Worm (Caenorhabditis elegans) whole organism, L1 larva: ENCODE data around the gene sru-18.

Source experiments
- C16A3.4 ChIP-seq: fragments of 150-350 bp; optimal IDR thresholded peaks from 2 replicates; lab custom pipeline; 2014; ENCODE audit warnings: missing biosample characterization, missing genetic modification characterization
- C34B4.2 ChIP-seq: sonication (generic microtip); optimal IDR thresholded peaks from 2 replicates; lab custom pipeline; 2017; ENCODE audit warnings: mild to moderate bottlenecking, missing genetic modification characterization, missing compliant biosample characterization
- F16B12.6 ChIP-seq: fragments of 150-350 bp; optimal IDR thresholded peaks from 2 replicates; lab custom pipeline; 2014; ENCODE audit warnings: missing biosample characterization, missing genetic modification characterization
- Y116A8C.19 ChIP-seq: sonication (generic microtip); optimal IDR thresholded peaks from 2 replicates; lab custom pipeline; 2016; ENCODE audit warnings: missing compliant biosample characterization, missing genetic modification characterization, borderline replicate concordance
- aha-1 ChIP-seq: fragments of 150-350 bp; optimal IDR thresholded peaks from 2 replicates; lab custom pipeline; 2014; ENCODE audit warnings: missing biosample characterization, missing genetic modification characterization
- blmp-1 ChIP-seq: fragments of 150-350 bp; optimal IDR thresholded peaks from 2 replicates; lab custom pipeline; 2014; ENCODE audit warnings: missing biosample characterization, missing genetic modification characterization
- ceh-63 ChIP-seq: fragments of 200-800 bp; sonication (Bioruptor generic); optimal IDR thresholded peaks from 2 replicates; lab custom pipeline; 2018; ENCODE audit warnings: mild to moderate bottlenecking, missing genetic modification characterization, missing compliant biosample characterization
- dpl-1 ChIP-seq, 3 experiments: fragments of 150-350 bp in 2 of 3; sonication (generic microtip) in 1 of 3; optimal IDR thresholded peaks; 2 replicates each; lab custom pipeline; 2014 to 2017; ENCODE audit warnings: missing biosample characterization in 3 of 3, missing genetic modification characterization in 3 of 3, missing genetic modification reagents in 3 of 3
- dsc-1 ChIP-seq: sonication (generic microtip); optimal IDR thresholded peaks from 2 replicates; lab custom pipeline; 2016; ENCODE audit warnings: mild to moderate bottlenecking, missing genetic modification characterization, missing compliant biosample characterization
- efl-1 ChIP-seq, 4 experiments: fragments of 150-350 bp; optimal IDR thresholded peaks in 3 of 4; peaks in 1 of 4; 1 replicate in 1 of 4; 2 replicates in 3 of 4; lab custom pipeline; 2014; ENCODE audit warnings: missing biosample characterization in 2 of 4, missing genetic modification characterization in 2 of 4, missing genetic modification reagents in 2 of 4
- egl-27 ChIP-seq, 2 experiments: fragments of 150-350 bp in 1 of 2; sonication (generic microtip); optimal IDR thresholded peaks; 3 replicates each; lab custom pipeline; 2017 to 2018; ENCODE audit warnings: missing biosample characterization in 2 of 2, missing genetic modification characterization in 2 of 2, missing genetic modification reagents in 2 of 2
- ets-5 ChIP-seq: fragments of 200-800 bp; sonication (Bioruptor generic); IDR thresholded peaks from 2 replicates; pipeline ENCODE4 v1.3.6; 2022; ENCODE audit warnings: missing genetic modification characterization, missing compliant biosample characterization
- fkh-10 ChIP-seq: sonication (generic microtip); optimal IDR thresholded peaks from 2 replicates; lab custom pipeline; 2017; ENCODE audit warnings: missing biosample characterization, missing genetic modification reagents, missing genetic modification characterization
- fkh-4 ChIP-seq: sonication (generic microtip); optimal IDR thresholded peaks from 2 replicates; lab custom pipeline; 2016; ENCODE audit warnings: missing compliant biosample characterization, missing genetic modification characterization, borderline replicate concordance
- fkh-8 ChIP-seq: sonication (generic microtip); optimal IDR thresholded peaks from 2 replicates; lab custom pipeline; 2016; ENCODE audit warnings: mild to moderate bottlenecking, missing genetic modification characterization, missing compliant biosample characterization
- fos-1 ChIP-seq: fragments of 150-350 bp; optimal IDR thresholded peaks from 2 replicates; lab custom pipeline; 2014; ENCODE audit warnings: missing biosample characterization, missing genetic modification characterization
- hlh-17 ChIP-seq: fragments of 200-800 bp; sonication (Bioruptor generic); optimal IDR thresholded peaks from 2 replicates; lab custom pipeline; 2018; ENCODE audit warnings: missing genetic modification characterization, mild to moderate bottlenecking, missing compliant biosample characterization, moderate library complexity, borderline replicate concordance
- hpl-2 ChIP-seq: fragments of 150-350 bp; optimal IDR thresholded peaks from 2 replicates; lab custom pipeline; 2014; ENCODE audit warnings: missing biosample characterization, missing genetic modification reagents, missing genetic modification characterization
- lin-35 ChIP-seq, 2 experiments: fragments of 150-350 bp; optimal IDR thresholded peaks; 2 replicates each; lab custom pipeline; 2014; ENCODE audit warnings: missing biosample characterization in 2 of 2, missing genetic modification characterization in 2 of 2, missing genetic modification reagents in 2 of 2
- lsy-2 ChIP-seq, 2 experiments: fragments of 150-350 bp; optimal IDR thresholded peaks; 2 replicates each; lab custom pipeline; 2014; ENCODE audit warnings: missing biosample characterization in 2 of 2, missing genetic modification characterization in 2 of 2
- mab-9 ChIP-seq: fragments of 200-800 bp; sonication (Bioruptor generic); IDR thresholded peaks from 2 replicates; pipeline ENCODE4 v1.3.6; 2022; ENCODE audit warnings: missing genetic modification reagents, missing genetic modification characterization, missing compliant biosample characterization
- nhr-19 ChIP-seq: fragments of 200-800 bp; sonication (Bioruptor generic); conservative IDR thresholded peaks from 2 replicates; pipeline ENCODE4 v1.3.6; 2022; ENCODE audit warnings: missing genetic modification characterization, missing compliant biosample characterization
- nhr-20 ChIP-seq: sonication (generic microtip); optimal IDR thresholded peaks from 2 replicates; lab custom pipeline; 2016; ENCODE audit warnings: mild to moderate bottlenecking, missing genetic modification characterization, missing compliant biosample characterization
- nhr-28 ChIP-seq: fragments of 150-350 bp; optimal IDR thresholded peaks from 2 replicates; lab custom pipeline; 2014; ENCODE audit warnings: missing biosample characterization, missing genetic modification characterization
- pax-3 ChIP-seq: fragments of 200-800 bp; sonication (Bioruptor generic); optimal IDR thresholded peaks from 2 replicates; lab custom pipeline; 2018; ENCODE audit warnings: mild to moderate bottlenecking, missing genetic modification characterization, moderate library complexity, missing compliant biosample characterization
- sptf-1 ChIP-seq: fragments of 150-350 bp; optimal IDR thresholded peaks from 2 replicates; lab custom pipeline; 2014; ENCODE audit warnings: missing biosample characterization, missing genetic modification characterization
- tbx-2 ChIP-seq: sonication (generic microtip); optimal IDR thresholded peaks from 2 replicates; lab custom pipeline; 2016; ENCODE audit warnings: missing genetic modification characterization, missing compliant biosample characterization
- unc-130 ChIP-seq: fragments of 150-350 bp; optimal IDR thresholded peaks from 2 replicates; lab custom pipeline; 2017; ENCODE audit warnings: missing biosample characterization, missing genetic modification characterization, inconsistent platforms
- unc-30 ChIP-seq: sonication (generic microtip); optimal IDR thresholded peaks from 2 replicates; lab custom pipeline; 2017; ENCODE audit warnings: missing biosample characterization, missing genetic modification characterization
- unc-62 ChIP-seq: fragments of 150-350 bp; optimal IDR thresholded peaks from 2 replicates; lab custom pipeline; 2014; ENCODE audit warnings: missing biosample characterization, missing genetic modification reagents, missing genetic modification characterization
- unc-98 ChIP-seq: fragments of 200-800 bp; sonication (Bioruptor generic); IDR thresholded peaks from 2 replicates; pipeline ENCODE4 v1.3.6; 2022; ENCODE audit warnings: missing genetic modification characterization, missing compliant biosample characterization
- vab-15 ChIP-seq: sonication (generic microtip); optimal IDR thresholded peaks from 2 replicates; lab custom pipeline; 2017; ENCODE audit warnings: missing genotype, mild to moderate bottlenecking, missing genetic modification characterization, missing compliant biosample characterization
- zag-1 ChIP-seq: fragments of 150-350 bp; optimal IDR thresholded peaks from 2 replicates; lab custom pipeline; 2014; ENCODE audit warnings: missing biosample characterization, missing genetic modification characterization
- zip-4 ChIP-seq: fragments of 200-800 bp; sonication (Bioruptor generic); optimal IDR thresholded peaks from 2 replicates; lab custom pipeline; 2018; ENCODE audit warnings: mild to moderate bottlenecking, missing genetic modification characterization, moderate library complexity, missing compliant biosample characterization

The sru-18 gene

ce11 chrIV:12501956-12502355 lies at the start of gene sru-18:
TSS of gene sru-18 (plus strand) at chrIV:12502256.
- TF ChIP-seq pax-3 (tag; lab: Kevin White, UChicago) = no peak
- TF ChIP-seq F16B12.6 (tag; lab: Kevin White, UChicago) = no peak
- TF ChIP-seq dpl-1 (GFP tag; optimal IDR thresholded peaks at IDR 0.05; lab: Kevin White, UChicago) = no peak
- TF ChIP-seq zip-4 = no peak
- TF ChIP-seq ceh-63 = no peak

DNA sequence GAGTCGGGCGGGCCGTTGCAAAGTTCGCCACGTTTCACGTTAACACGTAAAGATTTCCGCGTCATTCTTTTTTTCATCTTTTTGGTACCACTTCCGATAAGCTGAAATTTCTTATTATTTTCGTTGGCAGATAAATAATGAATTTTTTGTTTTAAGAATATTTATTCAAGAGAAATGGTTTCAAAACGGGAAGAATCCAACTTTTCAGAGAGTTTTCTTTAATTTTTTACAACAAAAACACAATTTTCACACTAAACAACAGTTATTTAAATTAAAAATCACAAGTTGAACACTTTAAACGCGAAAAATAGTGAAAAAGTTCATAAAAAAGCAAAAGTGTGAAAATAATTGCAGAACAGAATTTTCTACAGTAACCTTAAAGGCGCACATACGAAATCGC lies 47.9 kb upstream of the sru-18 start, which contains the start of gene spe-44:
Gene spe-44, minus strand, starts transcription at position 101 of the 400 bp plus-strand sequence.
- TF ChIP-seq zag-1 (no peak), tbx-2 (tag; lab: Kevin White, UChicago) (no peak), fkh-10 (GFP tag; lab: Kevin White, UChicago) (no peak), lin-35 (GFP tag; optimal IDR thresholded peaks at IDR 0.05; lab: Kevin White, UChicago) (no peak), unc-62 (GFP tag; lab: Kevin White, UChicago) (no peak), aha-1 (tag; lab: Kevin White, UChicago) (no peak), unc-98 (GFP tag; lab: Robert Waterston, UW) (no peak), C34B4.2 (tag; lab: Kevin White, UChicago) (no peak), Y116A8C.19 (tag; lab: Kevin White, UChicago) (no peak), fkh-8 (no peak), nhr-20 (tag; lab: Kevin White, UChicago) (no peak), hpl-2 (GFP tag; lab: Kevin White, UChicago) (no peak), sptf-1 (tag; lab: Kevin White, UChicago) (no peak), mab-9 (no peak), hlh-17 (GFP tag; lab: Kevin White, UChicago) (no peak), nhr-19 (GFP tag; lab: Robert Waterston, UW) (no peak), ets-5 (no peak), F16B12.6 (tag; lab: Kevin White, UChicago) (no peak)

ce11 chrIV:12454750-12455149 lies 47.3 kb upstream of the sru-18 start, which contains the start of gene smz-1:
TSS of gene smz-1 (plus strand) at chrIV:12455050.
- TF ChIP-seq nhr-28 (tag; lab: Kevin White, UChicago) (no peak), egl-27 (tag; optimal IDR thresholded peaks at IDR 0.05; lab: Kevin White, UChicago) (no peak), unc-30 (tag; lab: Kevin White, UChicago) (no peak), C16A3.4 (no peak), unc-62 (GFP tag; lab: Kevin White, UChicago) (no peak), aha-1 (tag; lab: Kevin White, UChicago) (no peak), lsy-2 (tag; optimal IDR thresholded peaks at IDR 0.05; lab: Kevin White, UChicago) (no peak), dsc-1 (tag; lab: Kevin White, UChicago) (no peak), dpl-1 (GFP tag; optimal IDR thresholded peaks at IDR 0.05; lab: Kevin White, UChicago) (no peak), blmp-1 (no peak), hpl-2 (GFP tag; lab: Kevin White, UChicago) (no peak), unc-130 (tag; lab: Kevin White, UChicago) (no peak), nhr-19 (GFP tag; lab: Robert Waterston, UW) (no peak), fos-1 (no peak), tbx-2 (tag; lab: Kevin White, UChicago) (no peak), fkh-4 (tag; lab: Kevin White, UChicago) (no peak), vab-15 (tag; lab: Kevin White, UChicago) (no peak)

DNA sequence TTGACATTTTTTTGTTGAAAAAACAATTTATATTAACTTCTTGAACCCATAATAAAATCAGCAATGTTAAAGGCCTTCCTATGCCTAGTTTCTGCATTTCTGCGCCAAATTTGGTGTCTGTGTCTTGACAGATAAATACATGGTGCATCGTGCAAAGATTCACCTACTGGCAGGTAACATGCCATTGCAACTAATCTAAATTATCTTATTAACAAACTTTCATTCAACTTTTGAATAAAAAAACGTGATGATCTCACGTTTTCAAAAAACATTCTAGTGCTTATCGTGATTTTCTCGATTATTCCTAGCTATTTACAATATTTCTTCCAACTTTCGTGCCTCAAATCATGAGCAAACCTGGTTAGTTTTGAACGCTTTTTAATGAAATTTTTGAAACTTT lies 45.4 kb upstream of the sru-18 start, which contains the start of gene C25G4.7:
Gene C25G4.7, plus strand, starts transcription at position 301 of the 400 bp plus-strand sequence.
- TF ChIP-seq Y116A8C.19 (tag; lab: Kevin White, UChicago) (no peak), efl-1 (optimal IDR thresholded peaks at IDR 0.05; lab: Kevin White, UChicago) (no peak), efl-1 (GFP tag; optimal IDR thresholded peaks at IDR 0.05 in 1 of 2; lab: Kevin White, UChicago) (no peak)
- TF ChIP-seq, all 84 proteins: peak for 0
